Fruit fly (Drosophila melanogaster) whole organism, adult: Measurements from ENCODE around the gene Antp.

ENCODE experiments used
- Clk ChIP-seq: fragments of 200-800 bp; sonication (Bioruptor generic); optimal IDR thresholded peaks from 2 replicates; lab custom pipeline; 2017; ENCODE audit warnings: missing biosample characterization, missing genetic modification characterization
- bab1 ChIP-seq: fragments of 200-800 bp; sonication (Bioruptor generic); optimal IDR thresholded peaks from 3 replicates; lab custom pipeline; 2019; ENCODE audit warnings: missing biosample characterization, mild to moderate bottlenecking, missing genetic modification characterization, moderate library complexity
- kay ChIP-seq: fragments of 200-800 bp; sonication (Bioruptor generic); peaks from one replicate; lab custom pipeline; 2016; ENCODE audit warnings: missing biosample characterization, missing genetic modification characterization, borderline replicate concordance
- toe ChIP-seq: fragments of 200-800 bp; sonication (Bioruptor generic); optimal IDR thresholded peaks from 2 replicates; lab custom pipeline; 2016; ENCODE audit warnings: missing biosample characterization, missing genetic modification characterization

- TF ChIP-seq Clk (GFP tag; lab: Kevin White, UChicago) (no peak), bab1 (no peak), toe (GFP tag; lab: Kevin White, UChicago) (no peak), kay (no peak)
Observed at dm6 chr3R:6853002-6853401, 146.0 kb downstream of the Antp start.
